Worm (Caenorhabditis elegans): ENCODE measurements around the gene ugt-18.

ce11 chrV:12796908-12797490, 23.1 kb upstream of the ugt-18 start:
- TF ChIP-seq him-1 (tag; optimal IDR thresholded peaks at IDR 0.05) (no peak), dao-5 (tag; optimal IDR thresholded peaks at IDR 0.05) (no peak)
